Fruit fly (Drosophila melanogaster) whole organism, wandering third instar larva: ENCODE measurements around the gene Gycalpha99B.

Experiments used
- Dfd ChIP-seq: fragments of >200 bp; optimal IDR thresholded peaks from 2 replicates; lab custom pipeline; 2017; ENCODE audit warnings: missing biosample characterization, missing genetic modification characterization
- Hnf4 ChIP-seq: fragments of 200-800 bp; sonication (Bioruptor generic); optimal IDR thresholded peaks from 2 replicates; lab custom pipeline; 2016; ENCODE audit warnings: missing biosample characterization, mild to moderate bottlenecking, missing genetic modification characterization
- dsf ChIP-seq: sonication (Bioruptor generic); optimal IDR thresholded peaks from 2 replicates; lab custom pipeline; 2016; ENCODE audit warnings: missing biosample characterization, missing genetic modification characterization, borderline replicate concordance
- foxo ChIP-seq, 2 experiments: fragments of 200-800 bp; sonication (Bioruptor generic); optimal IDR thresholded peaks; 2 replicates in 1 of 2; 3 replicates in 1 of 2; lab custom pipeline; 2016 to 2017; ENCODE audit warnings: missing biosample characterization in 2 of 2, missing genetic modification characterization in 2 of 2
- fru ChIP-seq: fragments of 200-800 bp; sonication (Bioruptor generic); optimal IDR thresholded peaks from 3 replicates; lab custom pipeline; 2016; ENCODE audit warnings: missing biosample characterization, mild to moderate bottlenecking, missing genetic modification characterization
- h ChIP-seq: fragments of 200-800 bp; sonication (Bioruptor generic); optimal IDR thresholded peaks from 3 replicates; lab custom pipeline; 2016; ENCODE audit warnings: missing biosample characterization, mild to moderate bottlenecking, missing genetic modification characterization
- jim ChIP-seq: fragments of 175-275, 200-325 bp; sonication (Bioruptor generic); optimal IDR thresholded peaks from 2 replicates; lab custom pipeline; 2016; ENCODE audit warnings: missing biosample characterization, mild to moderate bottlenecking, missing genetic modification characterization
- psq ChIP-seq: fragments of 200-800 bp; sonication (Bioruptor generic); optimal IDR thresholded peaks from 3 replicates; lab custom pipeline; 2017; ENCODE audit warnings: missing biosample characterization, mild to moderate bottlenecking, missing genetic modification characterization, moderate library complexity
- usp ChIP-seq: fragments of >200 bp; optimal IDR thresholded peaks from 2 replicates; lab custom pipeline; 2017; ENCODE audit warnings: missing biosample characterization, missing genetic modification characterization
- woc ChIP-seq: sonication (Bioruptor generic); optimal IDR thresholded peaks from 2 replicates; lab custom pipeline; 2016; ENCODE audit warnings: missing biosample characterization, mild to moderate bottlenecking, missing genetic modification characterization

DNA sequence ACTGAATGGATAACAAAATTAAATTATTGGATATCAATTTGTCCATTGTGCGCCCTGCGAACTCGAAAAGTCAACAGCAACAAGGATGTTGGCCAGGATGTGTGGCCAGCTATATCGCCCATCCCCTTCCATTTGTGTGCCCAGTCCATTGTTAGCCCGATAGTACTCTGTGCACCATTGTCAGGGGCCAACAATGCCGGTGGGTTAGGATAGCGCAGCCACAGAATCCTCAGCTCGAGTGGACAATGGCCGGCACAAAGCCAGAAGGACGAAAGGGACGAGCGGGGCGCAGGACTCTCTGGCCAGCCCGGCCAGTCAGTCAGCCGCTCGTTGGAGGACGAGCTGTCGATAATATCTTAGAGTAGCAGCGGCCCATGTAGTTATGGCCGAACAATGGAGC, 15.5 kb downstream of the Gycalpha99B start:
- TF ChIP-seq dsf (no peak), foxo (GFP tag; optimal IDR thresholded peaks at IDR 0.05; lab: Kevin White, UChicago) (no peak), usp (GFP tag; lab: Kevin White, UChicago) (no peak), h (GFP tag; lab: Kevin White, UChicago) (no peak), psq (GFP tag; lab: Kevin White, UChicago) (no peak), woc (no peak), Hnf4 (GFP tag; lab: Kevin White, UChicago) (no peak), jim (GFP tag; lab: Kevin White, UChicago) (no peak), Dfd (GFP tag; lab: Kevin White, UChicago) (no peak), fru (GFP tag; lab: Kevin White, UChicago) (no peak)
